Fruit fly (Drosophila melanogaster) Kc167 (cell line): ENCODE data around the gene CG7900.
"Not testable (repeated sequence)": the region's sequence is repeated elsewhere in the genome, so short reads cannot be mapped to it uniquely, and the experiment has no call there.

Source experiments
- Myc ChIP-seq: fragments of >200 bp; optimal IDR thresholded peaks from 2 replicates; lab custom pipeline; 2017; ENCODE audit warnings: missing external identifiers
- Sin3A ChIP-seq: fragments of >200 bp; optimal IDR thresholded peaks from 2 replicates; lab custom pipeline; 2018; ENCODE audit warnings: missing external identifiers
- h ChIP-seq: fragments of >200 bp; optimal IDR thresholded peaks from 3 replicates; lab custom pipeline; 2018; ENCODE audit warnings: missing external identifiers
- insv ChIP-seq: fragments of >200 bp; optimal IDR thresholded peaks from 3 replicates; lab custom pipeline; 2018; ENCODE audit warnings: missing external identifiers
- ttk ChIP-seq: sonication (Bioruptor generic); optimal IDR thresholded peaks from 2 replicates; lab custom pipeline; 2017; ENCODE audit warnings: missing external identifiers

- not testable (repeated sequence) for TF ChIP-seq Sin3A (lab: Kevin White, UChicago); h; Myc (lab: Kevin White, UChicago); ttk; insv (lab: Kevin White, UChicago)
These were observed 44.6 kb upstream of the CG7900 start, which contains the start of gene CG43061 for dm6 chr3R:8049373-8049772.
